Fruit fly (Drosophila melanogaster) whole organism, wandering third instar larva: Measurements from ENCODE around the gene Lcp65Ad.

ENCODE experiments used
- Abd-B ChIP-seq: fragments of >200 bp; optimal IDR thresholded peaks from 2 replicates; lab custom pipeline; 2017; ENCODE audit warnings: missing biosample characterization, missing genetic modification characterization
- CG9705 ChIP-seq: fragments of 200-800 bp; sonication (Bioruptor generic); optimal IDR thresholded peaks from 2 replicates; lab custom pipeline; 2018; ENCODE audit warnings: missing biosample characterization, mild to moderate bottlenecking, missing genetic modification characterization
- Hnf4 ChIP-seq: fragments of 200-800 bp; sonication (Bioruptor generic); optimal IDR thresholded peaks from 2 replicates; lab custom pipeline; 2016; ENCODE audit warnings: missing biosample characterization, mild to moderate bottlenecking, missing genetic modification characterization
- Hr78 ChIP-seq: fragments of >200 bp; optimal IDR thresholded peaks from 2 replicates; lab custom pipeline; 2017; ENCODE audit warnings: missing biosample characterization, missing genetic modification characterization
- brk ChIP-seq: fragments of 200-800 bp; sonication (Bioruptor generic); optimal IDR thresholded peaks from 2 replicates; lab custom pipeline; 2016; ENCODE audit warnings: missing biosample characterization, mild to moderate bottlenecking, missing genetic modification characterization
- dl ChIP-seq, 2 experiments: fragments of 175-275, 200-275 bp in 1 of 2; fragments of 200-275 bp in 1 of 2; sonication (Bioruptor generic); optimal IDR thresholded peaks; lab custom pipeline; 2018; ENCODE audit warnings: mild to moderate bottlenecking in 2 of 2, missing biosample characterization in 2 of 2, missing genetic modification characterization in 2 of 2, moderate library complexity in 2 of 2; ENCODE audit not compliant: partially characterized antibody in 2 of 2, insufficient read depth in 1 of 2
- ey ChIP-seq: fragments of 200-800 bp; sonication (Bioruptor generic); optimal IDR thresholded peaks from 2 replicates; lab custom pipeline; 2016; ENCODE audit warnings: missing biosample characterization, missing genetic modification characterization
- foxo ChIP-seq, 2 experiments: fragments of 200-800 bp; sonication (Bioruptor generic); optimal IDR thresholded peaks; 2 replicates in 1 of 2; 3 replicates in 1 of 2; lab custom pipeline; 2016 to 2017; ENCODE audit warnings: missing biosample characterization in 2 of 2, missing genetic modification characterization in 2 of 2
- fru ChIP-seq: fragments of 200-800 bp; sonication (Bioruptor generic); optimal IDR thresholded peaks from 3 replicates; lab custom pipeline; 2016; ENCODE audit warnings: missing biosample characterization, mild to moderate bottlenecking, missing genetic modification characterization
- h ChIP-seq: fragments of 200-800 bp; sonication (Bioruptor generic); optimal IDR thresholded peaks from 3 replicates; lab custom pipeline; 2016; ENCODE audit warnings: missing biosample characterization, mild to moderate bottlenecking, missing genetic modification characterization
- pan ChIP-seq: fragments of >200 bp; optimal IDR thresholded peaks from 2 replicates; lab custom pipeline; 2017
- rgr ChIP-seq: fragments of 200-800 bp; sonication (Bioruptor generic); optimal IDR thresholded peaks from 3 replicates; lab custom pipeline; 2016; ENCODE audit warnings: missing biosample characterization, mild to moderate bottlenecking, missing genetic modification characterization
- sv ChIP-seq: fragments of 200-800 bp; sonication (Bioruptor generic); optimal IDR thresholded peaks from 3 replicates; lab custom pipeline; 2016; ENCODE audit warnings: missing biosample characterization, missing genetic modification characterization
- usp ChIP-seq: fragments of >200 bp; optimal IDR thresholded peaks from 2 replicates; lab custom pipeline; 2017; ENCODE audit warnings: missing biosample characterization, missing genetic modification characterization

dm6 chr3L:6125409-6125689 is 17.8 kb upstream of the Lcp65Ad start:
- TF ChIP-seq foxo (GFP tag; optimal IDR thresholded peaks at IDR 0.05; lab: Kevin White, UChicago) (no peak), h (GFP tag; lab: Kevin White, UChicago) (no peak), ey (GFP tag; lab: Kevin White, UChicago) (no peak), pan (no peak), CG9705 (GFP tag; lab: Kevin White, UChicago) (no peak), rgr (GFP tag; lab: Kevin White, UChicago) (no peak), brk (GFP tag; lab: Kevin White, UChicago) (no peak), Abd-B (no peak), dl (GFP tag; optimal IDR thresholded peaks at IDR 0.05; lab: Kevin White, UChicago; ENCODE audit: insufficient read depth in 1 of 2, partially characterized antibody in 2 of 2) (no peak), Hr78 (GFP tag; lab: Kevin White, UChicago) (no peak), fru (GFP tag; lab: Kevin White, UChicago) (no peak), usp (no peak), sv (GFP tag; lab: Kevin White, UChicago) (no peak), Hnf4 (GFP tag; lab: Kevin White, UChicago) (no peak)
